Worm (Caenorhabditis elegans): ENCODE results near the gene cpt-6.

cpt-6 gene

DNA sequence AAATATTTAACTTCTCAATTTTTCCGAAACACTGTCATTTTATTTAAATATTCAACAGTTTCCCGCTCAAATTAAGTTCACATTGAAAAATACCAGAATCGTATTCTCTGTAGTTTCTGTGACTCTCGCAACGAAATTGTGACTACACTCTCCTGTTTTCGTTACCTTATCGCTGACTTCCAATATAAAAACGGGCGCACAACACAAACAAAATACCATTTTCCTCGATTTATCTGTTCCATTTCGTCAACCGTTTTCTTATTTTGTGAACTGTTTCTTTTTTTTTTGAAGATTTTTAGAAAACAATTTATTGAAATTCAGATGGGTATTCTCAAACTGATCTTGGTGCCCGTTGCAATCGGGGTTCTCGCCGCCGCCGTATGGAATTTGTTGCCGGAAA lies 5.2 kb upstream of the cpt-6 start, which contains the start of gene W01A11.1:
Gene W01A11.1, plus strand, starts transcription at position 322 of the 400 bp plus-strand sequence.
- TF ChIP-seq ceh-13 (GFP tag; optimal IDR thresholded peaks at IDR 0.05) (no peak), ceh-36 (tag; optimal IDR thresholded peaks at IDR 0.05) (no peak), ama-1 (optimal IDR thresholded peaks at IDR 0.05) (no peak), sea-1 (GFP tag; conservative IDR thresholded peaks at IDR 0.05) (no peak), pes-1 (GFP tag; IDR thresholded peaks at IDR 0.05) (no peak), F13C5.2 (tag; optimal IDR thresholded peaks at IDR 0.05) (no peak), scrt-1 (GFP tag; IDR thresholded peaks at IDR 0.05) (no peak), aly-1 (tag; optimal IDR thresholded peaks at IDR 0.05) (no peak), tbx-37 (GFP tag; conservative IDR thresholded peaks at IDR 0.05) (no peak), B0310.2 (tag; optimal IDR thresholded peaks at IDR 0.05) (no peak), hnd-1 (tag; optimal IDR thresholded peaks at IDR 0.05) (no peak), hmbx-1 (tag; optimal IDR thresholded peaks at IDR 0.05) (no peak), hmg-4 (GFP tag; optimal IDR thresholded peaks at IDR 0.05) (no peak), ets-7 (tag; optimal IDR thresholded peaks at IDR 0.05) (no peak), tra-4 (tag; optimal IDR thresholded peaks at IDR 0.05) (no peak), tbx-11 (GFP tag; IDR thresholded peaks at IDR 0.05) (no peak), flt-1 (GFP tag; IDR thresholded peaks at IDR 0.05) (no peak)

DNA sequence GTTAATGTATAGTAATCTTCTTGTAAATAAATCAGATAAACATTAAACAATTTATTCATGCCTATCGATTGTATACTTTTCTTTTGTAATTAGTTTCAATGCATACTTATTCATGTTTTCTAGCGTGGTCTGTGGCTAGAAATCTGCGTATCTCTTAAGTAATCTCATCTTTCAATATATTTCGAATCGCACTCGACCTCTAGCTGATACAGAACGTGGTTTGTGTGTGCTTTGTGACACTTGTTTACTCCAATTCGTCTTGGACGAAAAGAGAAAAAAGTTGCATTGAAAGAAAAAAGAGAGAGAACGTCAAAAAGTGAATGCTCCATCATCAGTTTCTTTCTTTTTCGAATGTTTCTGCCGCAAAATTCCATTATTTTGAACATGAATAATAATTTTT lies 4.7 kb upstream of the cpt-6 start:
- TF ChIP-seq scrt-1 (GFP tag; IDR thresholded peaks at IDR 0.05) (no peak), sea-1 (GFP tag; conservative IDR thresholded peaks at IDR 0.05) (no peak), hmbx-1 (tag; optimal IDR thresholded peaks at IDR 0.05) (no peak), tbx-37 (GFP tag; conservative IDR thresholded peaks at IDR 0.05) (no peak)

DNA sequence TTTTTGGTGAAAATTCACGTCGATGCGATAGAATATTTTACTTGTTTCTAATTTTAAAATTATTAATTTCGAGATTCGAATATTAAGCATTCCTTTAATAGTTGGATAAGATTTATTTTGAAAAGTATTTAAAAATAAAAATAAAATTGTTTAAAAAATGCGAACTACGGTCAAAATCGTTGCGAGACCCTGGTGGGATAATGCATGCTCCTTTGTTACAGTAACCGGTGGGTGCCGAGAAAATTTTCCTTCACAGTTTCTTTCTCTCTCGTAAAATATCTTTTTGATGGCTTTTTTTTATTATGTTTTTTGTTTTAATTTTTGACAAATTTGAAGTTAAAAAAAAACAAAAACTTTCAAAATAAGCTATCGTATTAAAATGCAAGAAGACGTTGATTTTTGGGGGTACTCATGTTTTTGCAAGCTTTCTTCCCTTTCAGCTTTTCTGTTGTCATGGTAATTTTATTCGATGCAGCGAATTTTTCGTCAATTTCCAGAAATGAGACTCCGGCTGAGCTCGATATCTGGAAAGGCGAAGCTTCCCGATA lies 3.0 kb upstream of the cpt-6 start, which contains the start of gene dgtr-1:
Gene dgtr-1, plus strand, starts transcription at position 498 of the 548 bp plus-strand sequence.
- no peak for TF ChIP-seq aly-1 (tag; optimal IDR thresholded peaks at IDR 0.05)
- TF ChIP-seq tbx-11 (GFP tag; IDR thresholded peaks at IDR 0.05): no peak
- TF ChIP-seq F13C5.2 (tag; optimal IDR thresholded peaks at IDR 0.05): no peak
- TF ChIP-seq pes-1 (GFP tag; IDR thresholded peaks at IDR 0.05): no peak
- TF ChIP-seq B0310.2 (tag; optimal IDR thresholded peaks at IDR 0.05): no peak
- TF ChIP-seq tra-4 (tag; optimal IDR thresholded peaks at IDR 0.05): no peak
- TF ChIP-seq hmbx-1 (tag; optimal IDR thresholded peaks at IDR 0.05): no peak

ce11 chrV:6495353-6495752 lies 1.6 kb upstream of the cpt-6 start:
- no peak for TF ChIP-seq tbx-11 (GFP tag; IDR thresholded peaks at IDR 0.05)
- no peak for TF ChIP-seq scrt-1 (GFP tag; IDR thresholded peaks at IDR 0.05)
- no peak for TF ChIP-seq ets-7 (tag; optimal IDR thresholded peaks at IDR 0.05)
- no peak for TF ChIP-seq hmg-4 (GFP tag; optimal IDR thresholded peaks at IDR 0.05)
- no peak for TF ChIP-seq flt-1 (GFP tag; IDR thresholded peaks at IDR 0.05)
- TF ChIP-seq tra-4 (tag; optimal IDR thresholded peaks at IDR 0.05): no peak
- TF ChIP-seq F13C5.2 (tag; optimal IDR thresholded peaks at IDR 0.05): no peak
- TF ChIP-seq aly-1 (tag; optimal IDR thresholded peaks at IDR 0.05): no peak
- no peak for TF ChIP-seq B0310.2 (tag; optimal IDR thresholded peaks at IDR 0.05)
- TF ChIP-seq sea-1 (GFP tag; conservative IDR thresholded peaks at IDR 0.05): no peak
- no peak for TF ChIP-seq ama-1 (optimal IDR thresholded peaks at IDR 0.05)
- TF ChIP-seq hmbx-1 (tag; optimal IDR thresholded peaks at IDR 0.05): no peak
- TF ChIP-seq pes-1 (GFP tag; IDR thresholded peaks at IDR 0.05): no peak
- no peak for TF ChIP-seq hnd-1 (tag; optimal IDR thresholded peaks at IDR 0.05)

ce11 chrV:6492497-6492896 lies 1.2 kb downstream of the cpt-6 start:
- no peak for TF ChIP-seq hmg-4 (GFP tag; optimal IDR thresholded peaks at IDR 0.05)
- TF ChIP-seq F13C5.2 (tag; optimal IDR thresholded peaks at IDR 0.05): no peak
- no peak for TF ChIP-seq ceh-13 (GFP tag; optimal IDR thresholded peaks at IDR 0.05)
- no peak for TF ChIP-seq sea-1 (GFP tag; conservative IDR thresholded peaks at IDR 0.05)
- no peak for TF ChIP-seq tra-4 (tag; optimal IDR thresholded peaks at IDR 0.05)
- no peak for TF ChIP-seq scrt-1 (GFP tag; IDR thresholded peaks at IDR 0.05)
- TF ChIP-seq hmbx-1 (tag; optimal IDR thresholded peaks at IDR 0.05): no peak
- TF ChIP-seq pes-1 (GFP tag; IDR thresholded peaks at IDR 0.05): no peak
- TF ChIP-seq ama-1 (optimal IDR thresholded peaks at IDR 0.05): no peak
- TF ChIP-seq B0310.2 (tag; optimal IDR thresholded peaks at IDR 0.05): no peak
- TF ChIP-seq ceh-36 (tag; optimal IDR thresholded peaks at IDR 0.05): no peak
- TF ChIP-seq ets-7 (tag; optimal IDR thresholded peaks at IDR 0.05): no peak
- no peak for TF ChIP-seq aly-1 (tag; optimal IDR thresholded peaks at IDR 0.05)
- TF ChIP-seq flt-1 (GFP tag; IDR thresholded peaks at IDR 0.05): no peak
- no peak for TF ChIP-seq tbx-11 (GFP tag; IDR thresholded peaks at IDR 0.05)
- no peak for TF ChIP-seq hnd-1 (tag; optimal IDR thresholded peaks at IDR 0.05)
- no peak for TF ChIP-seq tbx-37 (GFP tag; conservative IDR thresholded peaks at IDR 0.05)

- TF ChIP-seq hmbx-1 (tag; optimal IDR thresholded peaks at IDR 0.05) (no peak), scrt-1 (GFP tag; IDR thresholded peaks at IDR 0.05) (no peak), tra-4 (tag; optimal IDR thresholded peaks at IDR 0.05) (no peak), tbx-11 (GFP tag; IDR thresholded peaks at IDR 0.05) (no peak), ama-1 (optimal IDR thresholded peaks at IDR 0.05) (no peak), ceh-13 (GFP tag; optimal IDR thresholded peaks at IDR 0.05) (no peak), tbx-37 (GFP tag; conservative IDR thresholded peaks at IDR 0.05) (no peak), hnd-1 (tag; optimal IDR thresholded peaks at IDR 0.05) (no peak), aly-1 (tag; optimal IDR thresholded peaks at IDR 0.05) (no peak), B0310.2 (tag; optimal IDR thresholded peaks at IDR 0.05) (no peak)
These were observed 4.9 kb downstream of the cpt-6 start, which contains the start of gene lec-10 for ce11 chrV:6488849-6489248. TSS of gene lec-10 (minus strand) at chrV:6489120.

- TF ChIP-seq tbx-37 (GFP tag; conservative IDR thresholded peaks at IDR 0.05) (no peak), aly-1 (tag; optimal IDR thresholded peaks at IDR 0.05) (no peak), ceh-36 (tag; optimal IDR thresholded peaks at IDR 0.05) (no peak), tbx-11 (GFP tag; IDR thresholded peaks at IDR 0.05) (no peak), scrt-1 (GFP tag; IDR thresholded peaks at IDR 0.05) (no peak), pes-1 (GFP tag; IDR thresholded peaks at IDR 0.05) (no peak), B0310.2 (tag; optimal IDR thresholded peaks at IDR 0.05) (no peak), F13C5.2 (tag; optimal IDR thresholded peaks at IDR 0.05) (no peak), ets-7 (tag; optimal IDR thresholded peaks at IDR 0.05) (no peak), hnd-1 (tag; optimal IDR thresholded peaks at IDR 0.05) (no peak), sea-1 (GFP tag; conservative IDR thresholded peaks at IDR 0.05) (no peak), hmg-4 (GFP tag; optimal IDR thresholded peaks at IDR 0.05) (no peak), tra-4 (tag; optimal IDR thresholded peaks at IDR 0.05) (no peak), ceh-13 (GFP tag; optimal IDR thresholded peaks at IDR 0.05) (no peak), flt-1 (GFP tag; IDR thresholded peaks at IDR 0.05) (no peak), ama-1 (optimal IDR thresholded peaks at IDR 0.05) (no peak), hmbx-1 (tag; optimal IDR thresholded peaks at IDR 0.05) (no peak)
These were observed 5.8 kb downstream of the cpt-6 start for ce11 chrV:6487878-6488277.

Data from whole organism, early embryonic.